Fruit fly (Drosophila melanogaster): ENCODE data around the gene CG4928.

CG4928 gene

DNA sequence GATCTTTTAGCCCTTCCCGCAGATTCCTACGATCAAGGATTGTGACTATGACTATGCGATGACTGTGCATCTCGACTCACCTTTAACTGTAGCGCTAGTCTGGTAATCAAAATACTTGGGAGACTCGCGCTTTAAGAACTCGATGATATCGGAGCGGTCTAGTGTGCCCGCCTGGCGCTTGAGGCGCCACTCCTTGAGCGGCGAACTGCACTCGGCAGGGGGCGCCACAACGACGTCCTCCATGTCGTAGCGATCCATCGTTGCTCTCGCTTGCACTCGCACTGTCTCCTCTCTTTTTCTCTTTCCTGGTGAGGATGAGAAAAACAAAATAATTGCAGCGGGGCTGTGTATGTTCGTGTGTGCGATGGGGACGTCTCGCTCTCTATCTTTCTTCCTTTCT, 54.4 kb downstream of the CG4928 start (continued):
- peak; percentile 41; the same call in 1 of the 3 replicates for TF ChIP-seq CG16813 (GFP tag; IDR thresholded peaks at IDR 0.05; ENCODE audit: partially characterized antibody)
- no peak for TF ChIP-seq NK7.1 (GFP tag; optimal IDR thresholded peaks at IDR 0.05)
- peak; percentile 41; the same call in 1 of the 2 replicates for TF ChIP-seq CG32532 (GFP tag; IDR thresholded peaks at IDR 0.05)
- peak; percentile 85 for TF ChIP-seq ci (GFP tag; IDR thresholded peaks at IDR 0.05)
- no peak for TF ChIP-seq CG6654 (GFP tag; optimal IDR thresholded peaks at IDR 0.05)
- TF ChIP-seq dpn (GFP tag; optimal IDR thresholded peaks at IDR 0.05): peak; percentile 26 to 30
- peak; percentile 9 for TF ChIP-seq CG33213 (GFP tag; optimal IDR thresholded peaks at IDR 0.05)
- TF ChIP-seq CG10366 (GFP tag; IDR thresholded peaks at IDR 0.05): no peak
- TF ChIP-seq insv (GFP tag; optimal IDR thresholded peaks at IDR 0.05): peak in 1 of 2 experiments; percentile 35
- TF ChIP-seq Hmx (GFP tag; optimal IDR thresholded peaks at IDR 0.05): no peak
- peak; percentile 29 for TF ChIP-seq HHEX (GFP tag; optimal IDR thresholded peaks at IDR 0.05)
- TF ChIP-seq bowl (GFP tag; IDR thresholded peaks at IDR 0.05): no peak
- TF ChIP-seq CG1792 (GFP tag; optimal IDR thresholded peaks at IDR 0.05): no peak
- 0 out of 2 replicates have a peak, but pooled peaks have one; percentile 8 for TF ChIP-seq ssp (GFP tag; IDR thresholded peaks at IDR 0.05)
- TF ChIP-seq CG10431 (GFP tag; optimal IDR thresholded peaks at IDR 0.05): peak; percentile 58
- peak; percentile 41 for TF ChIP-seq zen (tag; optimal IDR thresholded peaks at IDR 0.05)
- TF ChIP-seq CG2199 (GFP tag; IDR thresholded peaks at IDR 0.05): peak; percentile 87
- peak; percentile 50 for TF ChIP-seq CG18262 (tag; optimal IDR thresholded peaks at IDR 0.05)
- TF ChIP-seq croc (GFP tag; conservative IDR thresholded peaks at IDR 0.05): peak; percentile 48; the same call in 1 of the 3 replicates
- peak; percentile 10 for TF ChIP-seq CG17186 (GFP tag; optimal IDR thresholded peaks at IDR 0.05)
- TF ChIP-seq ara (GFP tag; IDR thresholded peaks at IDR 0.05): peak; percentile 65; the same call in 1 of the 2 replicates
- TF ChIP-seq CG7357 (GFP tag; IDR thresholded peaks at IDR 0.05): 0 out of 3 replicates have a peak, but pooled peaks have one; percentile 18
- TF ChIP-seq pnt (GFP tag; optimal IDR thresholded peaks at IDR 0.05): no peak
- TF ChIP-seq HmgD (GFP tag; optimal IDR thresholded peaks at IDR 0.05): no peak
- TF ChIP-seq CG7928 (GFP tag; optimal IDR thresholded peaks at IDR 0.05): no peak
- TF ChIP-seq twi (tag; optimal IDR thresholded peaks at IDR 0.05): peak; percentile 35
- TF ChIP-seq CG10267 (tag; optimal IDR thresholded peaks at IDR 0.05): peak; percentile 48
- 0 out of 2 replicates have a peak, but pooled peaks have one; percentile 34 for TF ChIP-seq CG32772 (GFP tag; IDR thresholded peaks at IDR 0.05)
- peak; percentile 93 for TF ChIP-seq CTCF (GFP tag; optimal IDR thresholded peaks at IDR 0.05)
- TF ChIP-seq ham (GFP tag; IDR thresholded peaks at IDR 0.05): no peak
- TF ChIP-seq pum (GFP tag; optimal IDR thresholded peaks at IDR 0.05): peak; percentile 44
- peak; percentile 56 for TF ChIP-seq pb (GFP tag; optimal IDR thresholded peaks at IDR 0.05)
- TF ChIP-seq bbx (GFP tag; IDR thresholded peaks at IDR 0.05; ENCODE audit: partially characterized antibody): 0 out of 2 replicates have a peak, but pooled peaks have one; percentile 33
- no peak for TF ChIP-seq mam (GFP tag; optimal IDR thresholded peaks at IDR 0.05)
- TF ChIP-seq CG14667 (GFP tag; IDR thresholded peaks at IDR 0.05): 0 out of 2 replicates have a peak, but pooled peaks have one; percentile 28
- TF ChIP-seq CG1233 (GFP tag; optimal IDR thresholded peaks at IDR 0.05): peak; percentile 39
- peak in 1 of 2 experiments; percentile 25 for TF ChIP-seq Hr51 (GFP tag; optimal IDR thresholded peaks at IDR 0.05)
- no peak for TF ChIP-seq sc (optimal IDR thresholded peaks at IDR 0.05)
- peak; percentile 21 for TF ChIP-seq sc (GFP tag; optimal IDR thresholded peaks at IDR 0.05)
- TF ChIP-seq jumu (GFP tag; optimal IDR thresholded peaks at IDR 0.05): peak; percentile 29
- TF ChIP-seq repo (GFP tag; optimal IDR thresholded peaks at IDR 0.05): peak; percentile 28
- TF ChIP-seq bsh (GFP tag; optimal IDR thresholded peaks at IDR 0.05): peak in 1 of 2 experiments; percentile 43
- peak; percentile 26; the same call in 1 of the 2 replicates for TF ChIP-seq sens-2 (GFP tag; IDR thresholded peaks at IDR 0.05)
- TF ChIP-seq H15 (GFP tag; IDR thresholded peaks at IDR 0.05): 0 out of 3 replicates have a peak, but pooled peaks have one; percentile 26
- TF ChIP-seq Atf3 (GFP tag; optimal IDR thresholded peaks at IDR 0.05): peak; percentile 20
- TF ChIP-seq h (optimal IDR thresholded peaks at IDR 0.05): peak; percentile 48
- peak; percentile 57 for TF ChIP-seq Atf-2 (GFP tag; optimal IDR thresholded peaks at IDR 0.05)
- TF ChIP-seq CG12219 (GFP tag; optimal IDR thresholded peaks at IDR 0.05): no peak
- peak; percentile 14 for TF ChIP-seq sqz (GFP tag; optimal IDR thresholded peaks at IDR 0.05)
- TF ChIP-seq CG8944 (GFP tag; optimal IDR thresholded peaks at IDR 0.05): peak; percentile 5
- no peak for TF ChIP-seq sima (GFP tag; optimal IDR thresholded peaks at IDR 0.05)
- no peak for TF ChIP-seq E2f2 (GFP tag; IDR thresholded peaks at IDR 0.05)
